Fruit fly (Drosophila melanogaster) whole organism, embryonic: ENCODE results near the gene CG16789.

Source experiments
- Asciz ChIP-seq: fragments of 200-800 bp; sonication (Bioruptor generic); optimal IDR thresholded peaks from 2 replicates; lab custom pipeline; 2017; ENCODE audit warnings: missing biosample characterization, mild to moderate bottlenecking, missing genetic modification characterization, missing genetic modification reagents
- CG10147 ChIP-seq: fragments of 200-800 bp; sonication (Bioruptor generic); optimal IDR thresholded peaks from 2 replicates; lab custom pipeline; 2019; ENCODE audit warnings: missing biosample characterization, mild to moderate bottlenecking, missing genetic modification characterization, moderate library complexity
- CG12071 ChIP-seq: fragments of 200-800 bp; sonication (Bioruptor generic); optimal IDR thresholded peaks from 3 replicates; lab custom pipeline; 2018; ENCODE audit warnings: missing biosample characterization, mild to moderate bottlenecking, missing genetic modification characterization
- CG12942 ChIP-seq: fragments of 200-800 bp; sonication (Bioruptor generic); optimal IDR thresholded peaks from 3 replicates; lab custom pipeline; 2016; ENCODE audit warnings: missing biosample characterization, missing genetic modification characterization
- CG16813 ChIP-seq: fragments of 200-800 bp; sonication (Bioruptor generic); IDR thresholded peaks from 3 replicates; pipeline ENCODE4 v1.3.6; 2022; ENCODE audit warnings: missing biosample characterization, missing genetic modification characterization; ENCODE audit not compliant: partially characterized antibody
- CG18262 ChIP-seq: fragments of 200-800 bp; optimal IDR thresholded peaks from 3 replicates; lab custom pipeline; 2019; ENCODE audit warnings: missing biosample characterization, mild to moderate bottlenecking, missing genetic modification characterization, moderate library complexity
- CG18476 ChIP-seq: fragments of 200-800 bp; sonication (Bioruptor generic); optimal IDR thresholded peaks from 2 replicates; lab custom pipeline; 2016; ENCODE audit warnings: missing biosample characterization, mild to moderate bottlenecking, missing genetic modification characterization
- CG2120 ChIP-seq: fragments of 200-800 bp; sonication (Bioruptor generic); optimal IDR thresholded peaks from 3 replicates; lab custom pipeline; 2016; ENCODE audit warnings: missing biosample characterization, missing genetic modification characterization
- CG30403 ChIP-seq: fragments of 200-800 bp; sonication (Bioruptor generic); optimal IDR thresholded peaks from 3 replicates; lab custom pipeline; 2016; ENCODE audit warnings: missing biosample characterization, missing genetic modification characterization
- CG34224 ChIP-seq: fragments of 200-800 bp; sonication (Bioruptor generic); IDR thresholded peaks from 3 replicates; pipeline ENCODE4 v1.3.6; 2022; ENCODE audit warnings: missing biosample characterization, missing genetic modification characterization; ENCODE audit not compliant: partially characterized antibody
- CG34376 ChIP-seq: fragments of 200-800 bp; sonication (Bioruptor generic); optimal IDR thresholded peaks from 2 replicates; lab custom pipeline; 2018; ENCODE audit warnings: missing biosample characterization, mild to moderate bottlenecking, missing genetic modification characterization
- CG3995 ChIP-seq: fragments of 200-800 bp; sonication (Bioruptor generic); optimal IDR thresholded peaks from 3 replicates; lab custom pipeline; 2016; ENCODE audit warnings: missing biosample characterization, missing genetic modification characterization
- CG7987 ChIP-seq: fragments of 200-800 bp; sonication (Bioruptor generic); optimal IDR thresholded peaks from 2 replicates; lab custom pipeline; 2018; ENCODE audit warnings: missing biosample characterization, mild to moderate bottlenecking, missing genetic modification characterization, moderate library complexity
- CG8089 ChIP-seq: fragments of 200-800 bp; sonication (Bioruptor generic); optimal IDR thresholded peaks from 3 replicates; lab custom pipeline; 2016; ENCODE audit warnings: missing biosample characterization, missing genetic modification characterization
- CG8281 ChIP-seq: fragments of 200-800 bp; sonication (Bioruptor generic); optimal IDR thresholded peaks from 2 replicates; lab custom pipeline; 2018; ENCODE audit warnings: missing biosample characterization, mild to moderate bottlenecking, missing genetic modification characterization, moderate library complexity
- CG8290 ChIP-seq, 3 experiments: fragments of 200-800 bp; sonication (Bioruptor generic); optimal IDR thresholded peaks; 2 replicates each; lab custom pipeline; 2016 to 2019; ENCODE audit warnings: missing biosample characterization in 3 of 3, missing genetic modification characterization in 3 of 3, mild to moderate bottlenecking in 2 of 3, moderate library complexity in 1 of 3
- CG9817 ChIP-seq: fragments of 200-800 bp; sonication (Bioruptor generic); optimal IDR thresholded peaks from 2 replicates; lab custom pipeline; 2018; ENCODE audit warnings: missing biosample characterization, mild to moderate bottlenecking, missing genetic modification characterization, moderate library complexity
- CHES-1-like ChIP-seq: fragments of 200-800 bp; sonication (Bioruptor generic); optimal IDR thresholded peaks from 2 replicates; lab custom pipeline; 2016; ENCODE audit warnings: missing biosample characterization, missing genetic modification characterization
- D19A ChIP-seq: fragments of 200-800 bp; optimal IDR thresholded peaks from 3 replicates; lab custom pipeline; 2019; ENCODE audit warnings: missing biosample characterization, mild to moderate bottlenecking, missing genetic modification characterization, moderate library complexity
- D19B ChIP-seq: fragments of 200-800 bp; sonication (Bioruptor generic); optimal IDR thresholded peaks from 2 replicates; lab custom pipeline; 2017; ENCODE audit warnings: missing biosample characterization, mild to moderate bottlenecking, missing genetic modification characterization
- Deaf1 ChIP-seq: fragments of 200-800 bp; optimal IDR thresholded peaks from 3 replicates; lab custom pipeline; 2019; ENCODE audit warnings: missing biosample characterization, mild to moderate bottlenecking, missing genetic modification characterization, moderate library complexity
- Doc2 ChIP-seq: fragments of 200-800 bp; sonication (Bioruptor generic); IDR thresholded peaks from 2 replicates; pipeline ENCODE4 v1.3.6; 2022; ENCODE audit warnings: missing biosample characterization, missing genetic modification characterization
- H15 ChIP-seq: fragments of 200-800 bp; sonication (Bioruptor generic); IDR thresholded peaks from 3 replicates; pipeline ENCODE4 v1.3.6; 2022; ENCODE audit warnings: missing biosample characterization, missing genetic modification characterization
- Hand ChIP-seq: fragments of 200-800 bp; sonication (Bioruptor generic); optimal IDR thresholded peaks from 2 replicates; lab custom pipeline; 2017; ENCODE audit warnings: mild to moderate bottlenecking, missing biosample characterization, missing genetic modification reagents, missing genetic modification characterization
- Jarid2 ChIP-seq: fragments of 200-800 bp; sonication (Bioruptor generic); optimal IDR thresholded peaks from 3 replicates; lab custom pipeline; 2017; ENCODE audit warnings: mild to moderate bottlenecking, missing biosample characterization, missing genetic modification reagents, missing genetic modification characterization
- Meics ChIP-seq: fragments of 200-800 bp; sonication (Bioruptor generic); optimal IDR thresholded peaks from 2 replicates; lab custom pipeline; 2017; ENCODE audit warnings: missing biosample characterization, mild to moderate bottlenecking, missing genetic modification characterization
- NC2β ChIP-seq: fragments of 200-800 bp; sonication (Bioruptor generic); optimal IDR thresholded peaks from 2 replicates; lab custom pipeline; 2016; ENCODE audit warnings: missing biosample characterization, missing genetic modification characterization
- PHDP ChIP-seq: fragments of 200-800 bp; sonication (Bioruptor generic); optimal IDR thresholded peaks from 3 replicates; lab custom pipeline; 2018; ENCODE audit warnings: missing biosample characterization, mild to moderate bottlenecking, missing genetic modification characterization, moderate library complexity
- Rfx ChIP-seq: fragments of 200-800 bp; sonication (Bioruptor generic); IDR thresholded peaks from 2 replicates; pipeline ENCODE4 v1.3.6; 2022; ENCODE audit warnings: missing biosample characterization, missing genetic modification characterization
- Side ChIP-seq: fragments of 200-800 bp; sonication (Bioruptor generic); optimal IDR thresholded peaks from 2 replicates; lab custom pipeline; 2016; ENCODE audit warnings: missing biosample characterization, missing genetic modification characterization
- Sin3A ChIP-seq: fragments of >200 bp; optimal IDR thresholded peaks from 2 replicates; lab custom pipeline; 2018
- br ChIP-seq: fragments of >200 bp; optimal IDR thresholded peaks from 2 replicates; lab custom pipeline; 2017
- btn ChIP-seq: fragments of 200-800 bp; sonication (Bioruptor generic); optimal IDR thresholded peaks from 2 replicates; lab custom pipeline; 2016; ENCODE audit warnings: missing biosample characterization, missing genetic modification characterization
- chn ChIP-seq: fragments of 200-800 bp; sonication (Bioruptor generic); optimal IDR thresholded peaks from 2 replicates; lab custom pipeline; 2016; ENCODE audit warnings: missing biosample characterization, missing genetic modification characterization
- ems ChIP-seq: fragments of 200-800 bp; sonication (Bioruptor generic); optimal IDR thresholded peaks from 3 replicates; lab custom pipeline; 2016; ENCODE audit warnings: missing biosample characterization, missing genetic modification characterization
- eve ChIP-seq, 2 experiments: fragments of >200 bp; optimal IDR thresholded peaks; 2 replicates each; lab custom pipeline; 2017; ENCODE audit warnings: missing biosample characterization in 2 of 2, missing genetic modification characterization in 2 of 2
- fd96Cb ChIP-seq: fragments of 200-800 bp; sonication (Bioruptor generic); optimal IDR thresholded peaks from 2 replicates; lab custom pipeline; 2018; ENCODE audit warnings: missing biosample characterization, mild to moderate bottlenecking, missing genetic modification characterization, moderate library complexity
- gt ChIP-seq: fragments of 200-800 bp; sonication (Bioruptor generic); IDR thresholded peaks from 2 replicates; pipeline ENCODE4 v1.3.6; 2022; ENCODE audit warnings: missing biosample characterization, missing genetic modification characterization
- hth ChIP-seq: fragments of >200 bp; optimal IDR thresholded peaks from 2 replicates; lab custom pipeline; 2017; ENCODE audit warnings: inconsistent platforms
- kah ChIP-seq: fragments of 200-800 bp; sonication (Bioruptor generic); optimal IDR thresholded peaks from 2 replicates; lab custom pipeline; 2018; ENCODE audit warnings: missing biosample characterization, mild to moderate bottlenecking, missing genetic modification characterization
- nerfin-1 ChIP-seq: fragments of 200-800 bp; sonication (Bioruptor generic); optimal IDR thresholded peaks from 3 replicates; lab custom pipeline; 2019; ENCODE audit warnings: missing biosample characterization, mild to moderate bottlenecking, missing genetic modification characterization, moderate library complexity
- pfk ChIP-seq: fragments of 200-800 bp; sonication (Bioruptor generic); optimal IDR thresholded peaks from 2 replicates; lab custom pipeline; 2018; ENCODE audit warnings: missing biosample characterization, mild to moderate bottlenecking, missing genetic modification characterization, moderate library complexity
- psq ChIP-seq: fragments of 200-800 bp; sonication (Bioruptor generic); optimal IDR thresholded peaks from 2 replicates; lab custom pipeline; 2017; ENCODE audit warnings: missing biosample characterization, missing genetic modification characterization
- ranshi ChIP-seq: fragments of 200-800 bp; sonication (Bioruptor generic); IDR thresholded peaks from 2 replicates; pipeline ENCODE4 v1.3.6; 2022; ENCODE audit warnings: missing biosample characterization, missing genetic modification characterization
- repo ChIP-seq: fragments of 200-800 bp; sonication (Bioruptor generic); optimal IDR thresholded peaks from 2 replicates; lab custom pipeline; 2016; ENCODE audit warnings: missing biosample characterization, missing genetic modification characterization
- rib ChIP-seq: fragments of 200-800 bp; sonication (Bioruptor generic); IDR thresholded peaks from 2 replicates; pipeline ENCODE4 v1.3.6; 2022; ENCODE audit warnings: missing biosample characterization, missing genetic modification characterization
- schlank ChIP-seq: fragments of 200-800 bp; sonication (Bioruptor generic); optimal IDR thresholded peaks from 2 replicates; lab custom pipeline; 2018; ENCODE audit warnings: missing biosample characterization, mild to moderate bottlenecking, missing genetic modification characterization
- shn ChIP-seq: fragments of 200-800 bp; sonication (Bioruptor generic); optimal IDR thresholded peaks from 3 replicates; lab custom pipeline; 2016; ENCODE audit warnings: missing biosample characterization, missing genetic modification characterization
- sob ChIP-seq: fragments of 200-800 bp; sonication (Bioruptor generic); IDR thresholded peaks from 2 replicates; pipeline ENCODE4 v1.3.6; 2022; ENCODE audit warnings: missing biosample characterization, missing genetic modification characterization
- tgo ChIP-seq: fragments of 200-800 bp; sonication (Bioruptor generic); IDR thresholded peaks from 3 replicates; pipeline ENCODE4 v1.3.6; 2022; ENCODE audit warnings: missing biosample characterization, missing genetic modification characterization
- tll ChIP-seq, 2 experiments: fragments of 200-800 bp in 1 of 2; fragments of >200 bp in 1 of 2; sonication (Bioruptor generic) in 1 of 2; optimal IDR thresholded peaks; 2 replicates each; lab custom pipeline; 2017 to 2019; ENCODE audit warnings: missing biosample characterization in 2 of 2, missing genetic modification characterization in 2 of 2, mild to moderate bottlenecking in 1 of 2, moderate library complexity in 1 of 2

CG16789 gene

dm6 chr3R:9534125-9534496 lies 31.9 kb upstream of the CG16789 start (continued):
- TF ChIP-seq sob: peak; percentile 93
- no peak for TF ChIP-seq CG34224 (GFP tag; lab: Robert Waterston, UW)
- TF ChIP-seq CG30403 (GFP tag; lab: Kevin White, UChicago): peak; percentile 95
- TF ChIP-seq hth (lab: Kevin White, UChicago): no peak
- TF ChIP-seq CG2120 (GFP tag; lab: Kevin White, UChicago): peak; percentile 89
- peak; percentile 83 for TF ChIP-seq shn
- TF ChIP-seq gt: peak; percentile 73
- TF ChIP-seq Deaf1 (tag; lab: Kevin White, UChicago): no peak
- TF ChIP-seq pfk (GFP tag; lab: Kevin White, UChicago): no peak
- peak; percentile 71 for TF ChIP-seq Hand (GFP tag; lab: Kevin White, UChicago)
- peak; percentile 53; the same call in 1 of the 2 replicates for TF ChIP-seq rib (GFP tag; lab: Robert Waterston, UW)
- TF ChIP-seq NC2β (GFP tag; lab: Kevin White, UChicago): peak; percentile 90
- peak; percentile 91 for TF ChIP-seq tgo (GFP tag; lab: Robert Waterston, UW)
- TF ChIP-seq CHES-1-like (GFP tag; lab: Kevin White, UChicago): peak; percentile 90
- TF ChIP-seq chn (GFP tag; lab: Kevin White, UChicago): peak; percentile 88
- TF ChIP-seq Side (GFP tag; lab: Kevin White, UChicago): peak; percentile 87
- TF ChIP-seq br (lab: Kevin White, UChicago): no peak
- TF ChIP-seq CG16813 (GFP tag; lab: Robert Waterston, UW): no peak
- TF ChIP-seq Sin3A (lab: Kevin White, UChicago): no peak
- TF ChIP-seq CG12071 (GFP tag; lab: Kevin White, UChicago): peak; percentile 87
- no peak for TF ChIP-seq CG34376 (GFP tag; lab: Kevin White, UChicago)
- TF ChIP-seq btn (GFP tag; lab: Kevin White, UChicago): peak; percentile 87
- TF ChIP-seq CG18476 (GFP tag; lab: Kevin White, UChicago): peak; percentile 90
- peak; percentile 95 for TF ChIP-seq CG18262 (tag; lab: Kevin White, UChicago)
- peak; percentile 68 for TF ChIP-seq D19B (GFP tag; lab: Kevin White, UChicago)
- TF ChIP-seq H15 (GFP tag; lab: Robert Waterston, UW): peak; percentile 90
- peak; percentile 90 for TF ChIP-seq CG12942 (GFP tag; lab: Kevin White, UChicago)
- TF ChIP-seq nerfin-1 (tag; lab: Kevin White, UChicago): peak; percentile 91
- TF ChIP-seq D19A: peak; percentile 91
- TF ChIP-seq Jarid2 (GFP tag; lab: Kevin White, UChicago): no peak
- TF ChIP-seq CG9817 (tag; lab: Kevin White, UChicago): peak; percentile 91
- peak; percentile 86 for TF ChIP-seq Meics (GFP tag; lab: Kevin White, UChicago)
- TF ChIP-seq CG8281 (tag; lab: Kevin White, UChicago): peak; percentile 70
- peak; percentile 96 for TF ChIP-seq fd96Cb (tag; lab: Kevin White, UChicago)
- TF ChIP-seq ranshi (GFP tag; lab: Robert Waterston, UW): peak; percentile 93
- TF ChIP-seq CG8089 (GFP tag; lab: Kevin White, UChicago): peak; percentile 88
- TF ChIP-seq kah (GFP tag; lab: Kevin White, UChicago): peak; percentile 88
- TF ChIP-seq CG8290 (GFP tag; optimal IDR thresholded peaks at IDR 0.05; lab: Kevin White, UChicago): peak; percentile 77
- TF ChIP-seq CG8290 (tag; optimal IDR thresholded peaks at IDR 0.05; lab: Kevin White, UChicago): peak in 1 of 2 experiments; percentile 66
- TF ChIP-seq CG10147 (GFP tag; lab: Kevin White, UChicago): peak; percentile 83
- peak; percentile 86 for TF ChIP-seq repo
- TF ChIP-seq PHDP (tag; lab: Kevin White, UChicago): peak; percentile 96
- no peak for TF ChIP-seq tll (GFP tag; optimal IDR thresholded peaks at IDR 0.05; lab: Kevin White, UChicago)
- TF ChIP-seq Rfx (GFP tag; lab: Robert Waterston, UW): peak; percentile 87; the same call in 1 of the 2 replicates
- TF ChIP-seq CG7987: peak; percentile 67
- peak in 1 of 2 experiments; percentile 98 for TF ChIP-seq eve (GFP tag; optimal IDR thresholded peaks at IDR 0.05; lab: Kevin White, UChicago)
- peak; percentile 3 for TF ChIP-seq CG3995 (GFP tag; lab: Kevin White, UChicago)
- peak; percentile 31; the same call in 1 of the 2 replicates for TF ChIP-seq Doc2 (GFP tag; lab: Robert Waterston, UW)
- TF ChIP-seq psq: peak; percentile 72
- TF ChIP-seq ems (GFP tag; lab: Kevin White, UChicago): peak; percentile 9
- peak; percentile 67 for TF ChIP-seq schlank (tag; lab: Kevin White, UChicago)
- peak; percentile 96 for TF ChIP-seq Asciz (GFP tag; lab: Kevin White, UChicago)
